Fruit fly (Drosophila melanogaster): ENCODE results near the gene f.

Gene f

DNA sequence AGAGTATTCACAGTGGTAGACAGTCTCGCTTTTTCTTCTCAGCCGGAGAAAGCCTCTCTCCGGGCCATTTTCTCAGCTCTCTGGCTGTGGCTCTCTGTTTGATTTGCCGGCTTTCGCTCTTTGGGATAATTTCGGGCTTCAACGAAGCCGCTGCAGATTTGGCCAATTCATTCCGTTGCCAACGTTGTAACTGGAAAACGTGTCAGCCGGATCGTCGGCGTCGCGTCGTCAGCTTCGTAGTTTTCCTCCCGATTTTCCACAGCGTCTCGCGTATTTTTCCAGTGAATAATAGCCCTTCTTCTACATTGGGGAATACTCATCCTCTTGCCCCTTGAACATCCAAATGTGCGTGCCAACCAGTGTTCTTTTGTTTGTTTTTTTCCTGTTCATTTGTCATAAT, at the start of gene f:
Gene f (plus strand): TSS at position 301 of the 400 bp plus-strand sequence.
- no peak for TF ChIP-seq usp (GFP tag; optimal IDR thresholded peaks at IDR 0.05)
- no peak for TF ChIP-seq pan (optimal IDR thresholded peaks at IDR 0.05)
- TF ChIP-seq Dll (optimal IDR thresholded peaks at IDR 0.05): no peak
- TF ChIP-seq psq (optimal IDR thresholded peaks at IDR 0.05): no peak
- no peak for TF ChIP-seq CG8478 (optimal IDR thresholded peaks at IDR 0.05)
- TF ChIP-seq EcR (GFP tag; optimal IDR thresholded peaks at IDR 0.05): no peak

DNA sequence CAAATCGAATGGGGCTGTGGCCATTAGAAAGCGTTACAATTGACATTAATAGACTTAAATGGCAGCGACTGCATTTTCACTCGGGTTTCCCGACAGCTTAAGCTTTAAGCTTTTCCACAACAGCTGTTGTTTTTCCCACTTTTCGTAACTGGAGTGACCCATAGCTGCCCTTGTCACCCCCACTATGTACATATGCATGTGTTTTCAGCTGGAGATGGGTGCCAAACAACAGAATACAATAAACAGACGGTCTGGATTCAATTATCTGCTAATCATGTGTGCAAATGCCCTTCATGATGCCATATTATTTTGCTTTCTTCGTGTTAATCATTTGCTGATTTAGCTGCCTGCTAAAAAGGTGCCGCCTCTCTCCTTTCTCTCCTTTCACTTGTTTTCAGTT, 49.3 kb upstream of the f start:
- TF ChIP-seq pan (optimal IDR thresholded peaks at IDR 0.05) (no peak), Dll (optimal IDR thresholded peaks at IDR 0.05) (no peak), EcR (GFP tag; optimal IDR thresholded peaks at IDR 0.05) (no peak), psq (optimal IDR thresholded peaks at IDR 0.05) (no peak), CG8478 (optimal IDR thresholded peaks at IDR 0.05) (no peak), usp (GFP tag; optimal IDR thresholded peaks at IDR 0.05) (no peak)

DNA sequence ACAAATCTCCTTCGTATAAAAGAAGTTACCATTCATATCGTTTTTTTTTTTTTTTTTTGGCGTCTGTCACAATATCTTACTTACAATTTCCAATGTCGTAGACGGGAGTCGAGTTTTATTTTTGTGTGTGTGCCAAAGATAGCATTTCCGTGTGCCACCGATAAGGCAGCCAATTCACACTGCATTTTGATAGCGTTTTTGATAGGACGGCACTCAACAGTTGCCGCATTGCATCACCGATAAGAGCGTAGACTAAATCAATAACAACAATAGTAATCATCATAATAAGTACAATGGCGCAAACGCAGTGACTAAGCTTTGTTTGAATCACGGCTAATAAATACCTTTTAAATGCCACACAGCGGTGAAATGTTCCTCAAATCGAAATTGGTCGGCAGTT, 46.3 kb upstream of the f start:
- TF ChIP-seq pan (optimal IDR thresholded peaks at IDR 0.05): no peak
- no peak for TF ChIP-seq EcR (GFP tag; optimal IDR thresholded peaks at IDR 0.05)
- no peak for TF ChIP-seq CG8478 (optimal IDR thresholded peaks at IDR 0.05)
- TF ChIP-seq psq (optimal IDR thresholded peaks at IDR 0.05): no peak
- no peak for TF ChIP-seq usp (GFP tag; optimal IDR thresholded peaks at IDR 0.05)
- TF ChIP-seq Dll (optimal IDR thresholded peaks at IDR 0.05): no peak

DNA sequence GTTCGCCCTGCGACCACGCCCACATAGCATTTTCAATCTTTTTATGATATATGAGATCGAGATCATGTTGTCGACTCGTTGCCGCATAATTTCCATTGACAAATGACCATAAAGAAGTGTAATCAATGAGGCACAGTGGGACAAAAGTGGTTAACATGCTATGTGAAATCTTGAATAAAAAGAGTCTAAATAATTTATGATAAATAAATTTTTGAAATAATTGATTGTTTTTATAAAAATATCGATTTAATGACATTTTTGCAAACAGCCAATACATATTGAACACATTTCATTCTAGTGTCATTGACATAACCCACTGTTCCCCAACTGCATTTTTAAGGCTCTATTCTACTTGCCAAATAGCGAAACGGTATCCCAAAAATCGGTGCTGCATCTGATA, 45.2 kb upstream of the f start:
- TF ChIP-seq EcR (GFP tag; optimal IDR thresholded peaks at IDR 0.05): no peak
- TF ChIP-seq usp (GFP tag; optimal IDR thresholded peaks at IDR 0.05): no peak
- no peak for TF ChIP-seq psq (optimal IDR thresholded peaks at IDR 0.05)
- no peak for TF ChIP-seq CG8478 (optimal IDR thresholded peaks at IDR 0.05)
- no peak for TF ChIP-seq Dll (optimal IDR thresholded peaks at IDR 0.05)
- TF ChIP-seq pan (optimal IDR thresholded peaks at IDR 0.05): no peak

DNA sequence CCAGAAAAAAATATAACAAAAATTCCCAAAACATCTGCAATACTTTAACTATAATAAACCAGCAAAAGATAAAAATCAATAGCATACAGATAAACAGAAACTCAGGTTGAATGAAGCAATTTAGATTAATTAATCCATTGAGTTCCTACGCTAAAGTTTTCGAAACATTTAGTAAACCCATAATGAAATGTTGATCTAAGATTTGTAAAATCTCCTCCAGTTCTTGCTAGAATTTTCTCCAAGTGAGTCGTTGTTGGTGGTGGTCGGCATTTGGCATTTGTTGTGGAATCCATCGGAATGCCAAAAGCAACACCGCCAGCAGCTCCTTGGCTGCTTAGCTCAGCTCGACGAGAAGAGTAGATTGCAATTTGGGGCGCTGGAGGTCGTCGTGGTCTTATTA, 44.6 kb upstream of the f start:
- no peak for TF ChIP-seq CG8478 (optimal IDR thresholded peaks at IDR 0.05)
- TF ChIP-seq psq (optimal IDR thresholded peaks at IDR 0.05): no peak

DNA sequence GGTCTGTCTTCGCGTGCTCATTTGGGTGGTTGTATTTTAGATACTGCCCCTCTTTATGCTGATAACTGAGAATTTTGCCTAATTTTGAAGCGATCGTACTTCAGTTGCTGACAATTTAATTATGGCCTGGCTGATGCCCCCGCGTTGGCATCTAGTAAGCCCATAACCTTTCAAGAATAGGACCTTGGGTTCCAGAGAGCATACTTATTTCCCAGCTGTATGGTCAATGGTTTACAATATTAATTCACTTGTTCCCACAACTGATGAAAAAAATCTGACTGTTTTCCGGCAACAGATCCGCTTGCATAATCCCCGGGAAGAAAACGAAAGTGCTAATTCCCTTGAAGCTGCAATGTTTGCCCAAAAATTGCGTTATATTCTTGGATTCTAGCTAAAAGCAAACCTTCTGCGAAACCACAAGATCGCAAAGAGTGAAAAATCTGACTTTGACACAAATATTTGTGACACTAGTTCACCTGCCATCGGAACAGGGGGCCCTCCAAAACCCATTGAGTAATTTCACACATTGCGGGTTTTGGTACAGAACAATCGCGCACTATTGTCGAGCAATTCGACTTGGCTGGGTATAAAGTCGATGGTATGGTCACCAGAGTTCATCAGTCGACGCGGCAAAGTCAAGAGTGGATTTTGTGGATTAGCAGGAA, 30.1 kb upstream of the f start, which contains the start of the genes TTLL1A and CG5070:
Gene TTLL1A (minus strand): TSS at position 101 of the 665 bp plus-strand sequence.
Gene CG5070 (plus strand): TSS at position 615 of the 665 bp plus-strand sequence.
- TF ChIP-seq Dll (optimal IDR thresholded peaks at IDR 0.05) (no peak), CG8478 (optimal IDR thresholded peaks at IDR 0.05) (no peak), psq (optimal IDR thresholded peaks at IDR 0.05) (no peak), EcR (GFP tag; optimal IDR thresholded peaks at IDR 0.05) (no peak), usp (GFP tag; optimal IDR thresholded peaks at IDR 0.05) (no peak)

DNA sequence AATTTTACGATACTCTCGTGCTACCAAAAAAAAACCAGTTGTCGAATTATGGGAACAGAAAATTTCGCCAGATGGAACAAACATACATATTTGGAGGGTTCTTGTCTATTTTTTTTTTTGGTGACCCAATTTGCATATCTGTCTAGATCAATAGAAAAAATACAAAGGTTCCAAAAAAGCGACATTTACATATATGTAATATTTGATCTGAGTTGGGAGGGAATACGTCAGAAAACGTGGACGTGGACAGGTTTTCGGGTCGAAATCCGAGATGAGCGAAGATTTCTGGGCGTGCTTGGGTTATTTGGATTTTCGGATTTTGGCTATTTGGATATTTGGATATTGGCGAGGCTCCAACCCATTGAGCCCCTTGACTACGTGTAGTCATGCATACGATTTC, 27.7 kb upstream of the f start:
- TF ChIP-seq psq (optimal IDR thresholded peaks at IDR 0.05): no peak
- no peak for TF ChIP-seq CG8478 (optimal IDR thresholded peaks at IDR 0.05)
- TF ChIP-seq usp (GFP tag; optimal IDR thresholded peaks at IDR 0.05): no peak

DNA sequence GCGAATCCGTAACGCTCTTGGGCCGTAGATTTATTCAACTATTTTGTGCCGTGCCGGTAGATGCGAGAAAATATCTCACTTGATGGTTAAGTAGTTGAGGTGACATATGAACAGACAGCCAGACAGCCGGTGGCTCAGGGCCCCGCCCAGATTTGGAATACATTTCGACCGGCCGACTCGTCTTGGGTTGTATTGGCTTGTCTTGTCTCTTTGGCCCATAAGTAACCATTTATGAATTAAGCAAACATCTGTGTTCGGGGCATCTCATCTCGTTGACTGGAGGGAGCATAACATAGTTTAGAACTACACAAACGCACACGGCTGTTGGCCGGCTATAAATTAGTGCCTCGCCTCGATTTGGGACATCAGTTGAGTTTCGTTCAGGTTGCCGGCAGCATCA, 26.7 kb upstream of the f start, which contains the start of gene CG32564:
Gene CG32564 (plus strand): TSS at position 362 of the 400 bp plus-strand sequence.
- no peak for TF ChIP-seq pan (optimal IDR thresholded peaks at IDR 0.05)
- TF ChIP-seq usp (GFP tag; optimal IDR thresholded peaks at IDR 0.05): no peak
- no peak for TF ChIP-seq Dll (optimal IDR thresholded peaks at IDR 0.05)
- no peak for TF ChIP-seq CG8478 (optimal IDR thresholded peaks at IDR 0.05)
- TF ChIP-seq psq (optimal IDR thresholded peaks at IDR 0.05): no peak
- TF ChIP-seq EcR (GFP tag; optimal IDR thresholded peaks at IDR 0.05): no peak

DNA sequence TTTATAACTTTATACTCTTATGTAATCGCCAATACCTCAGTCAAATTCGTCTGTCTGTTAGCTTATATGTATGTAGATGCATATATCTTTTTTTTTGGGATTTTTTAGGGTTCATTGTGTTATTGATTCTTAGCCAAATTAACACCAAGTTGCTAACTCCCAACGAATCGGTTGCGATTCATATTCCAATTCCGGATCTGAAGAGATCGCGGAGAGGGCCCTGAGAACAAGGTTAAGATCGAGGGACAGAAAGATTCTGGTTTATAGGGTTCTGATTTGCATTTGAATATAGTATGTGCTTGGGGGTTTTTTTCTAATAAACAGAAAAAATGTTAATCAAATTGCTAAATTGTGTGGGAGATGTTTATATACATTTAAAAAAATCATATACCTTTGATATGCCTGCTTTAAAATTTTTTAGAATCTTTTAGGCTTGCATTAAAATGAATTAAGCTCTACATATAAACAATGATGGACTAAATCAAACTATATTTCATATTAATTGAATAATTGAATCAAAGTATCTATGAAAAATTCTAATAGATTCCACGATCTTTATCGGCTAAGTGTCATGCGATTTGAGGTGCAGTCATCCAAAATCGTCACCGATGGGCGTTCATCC, 24.8 kb upstream of the f start, which contains the start of gene CG32563:
Gene CG32563 (plus strand): TSS at position 572 of the 622 bp plus-strand sequence.
- TF ChIP-seq Dll (optimal IDR thresholded peaks at IDR 0.05): no peak
- TF ChIP-seq EcR (GFP tag; optimal IDR thresholded peaks at IDR 0.05): no peak
- no peak for TF ChIP-seq usp (GFP tag; optimal IDR thresholded peaks at IDR 0.05)
- no peak for TF ChIP-seq pan (optimal IDR thresholded peaks at IDR 0.05)
- no peak for TF ChIP-seq CG8478 (optimal IDR thresholded peaks at IDR 0.05)
- TF ChIP-seq psq (optimal IDR thresholded peaks at IDR 0.05): no peak

DNA sequence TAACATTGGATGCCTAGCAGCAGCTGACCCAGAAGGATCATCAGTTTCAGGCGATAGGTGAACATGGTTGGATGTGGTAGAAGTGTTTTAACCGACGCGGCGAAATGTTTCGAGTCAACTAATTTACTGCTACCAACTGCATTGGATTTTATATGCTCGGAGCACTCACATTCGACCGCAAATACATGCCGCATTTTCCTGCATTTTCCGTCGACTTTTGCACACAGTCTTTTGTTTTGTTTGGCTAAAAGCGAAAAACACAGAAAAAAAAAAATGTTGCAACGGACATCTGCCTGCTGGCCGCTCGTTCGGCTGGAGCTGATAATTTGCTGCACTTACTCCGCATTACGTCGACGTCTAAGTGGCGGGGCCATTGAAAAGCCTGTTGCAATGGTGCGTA, 22.8 kb upstream of the f start, which contains the start of gene CG12995:
Gene CG12995 (minus strand): TSS at position 101 of the 400 bp plus-strand sequence.
- TF ChIP-seq psq (optimal IDR thresholded peaks at IDR 0.05) (no peak), pan (optimal IDR thresholded peaks at IDR 0.05) (no peak), Dll (optimal IDR thresholded peaks at IDR 0.05) (no peak), EcR (GFP tag; optimal IDR thresholded peaks at IDR 0.05) (no peak), CG8478 (optimal IDR thresholded peaks at IDR 0.05) (no peak), usp (GFP tag; optimal IDR thresholded peaks at IDR 0.05) (no peak)

DNA sequence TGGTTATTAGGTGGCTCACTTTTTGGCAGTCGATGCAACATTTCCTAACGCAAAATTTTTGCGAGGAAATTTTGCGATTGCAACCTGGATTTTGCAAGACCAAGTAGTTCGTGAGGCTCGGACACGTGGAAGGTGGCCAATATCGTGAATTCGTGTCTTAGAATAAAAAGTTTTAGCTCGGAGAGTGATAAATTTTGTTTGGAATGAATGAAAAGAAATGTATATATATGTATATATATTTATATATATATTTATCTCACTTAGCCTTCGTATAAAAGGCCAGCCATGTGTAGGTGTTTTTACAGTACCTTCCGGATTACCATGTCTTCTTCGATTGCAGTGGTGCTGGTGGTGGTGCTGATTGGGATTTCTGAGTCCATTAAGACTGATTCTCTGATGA, 20.7 kb upstream of the f start, which contains the start of gene CG18258:
Gene CG18258 (plus strand): TSS at position 301 of the 400 bp plus-strand sequence.
- TF ChIP-seq usp (GFP tag; optimal IDR thresholded peaks at IDR 0.05) (no peak), CG8478 (optimal IDR thresholded peaks at IDR 0.05) (no peak), psq (optimal IDR thresholded peaks at IDR 0.05) (no peak), EcR (GFP tag; optimal IDR thresholded peaks at IDR 0.05) (no peak), Dll (optimal IDR thresholded peaks at IDR 0.05) (no peak), pan (optimal IDR thresholded peaks at IDR 0.05) (no peak)

DNA sequence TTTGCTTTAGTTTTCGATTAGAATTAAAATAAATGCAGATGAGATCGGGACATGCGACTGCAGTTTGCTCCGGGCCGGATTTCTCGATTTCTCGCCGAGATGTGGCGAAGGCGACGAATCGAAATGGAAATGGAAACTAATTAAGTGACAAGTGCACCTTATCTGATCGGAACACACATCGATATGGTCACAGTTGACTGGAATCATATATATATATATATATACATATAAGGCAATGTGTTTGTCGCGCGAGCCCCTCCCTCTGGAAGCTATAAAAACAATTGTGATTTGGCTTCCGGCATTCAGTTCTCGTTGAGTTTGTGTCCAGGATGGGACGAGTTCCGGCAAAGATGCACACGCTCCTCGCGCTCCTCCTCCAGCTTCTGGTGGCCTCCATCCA, 17.7 kb upstream of the f start, which contains the start of gene CG5162:
Gene CG5162 (plus strand): TSS at position 301 of the 400 bp plus-strand sequence.
- no peak for TF ChIP-seq usp (GFP tag; optimal IDR thresholded peaks at IDR 0.05)
- no peak for TF ChIP-seq Dll (optimal IDR thresholded peaks at IDR 0.05)
- no peak for TF ChIP-seq psq (optimal IDR thresholded peaks at IDR 0.05)
- no peak for TF ChIP-seq pan (optimal IDR thresholded peaks at IDR 0.05)
- TF ChIP-seq EcR (GFP tag; optimal IDR thresholded peaks at IDR 0.05): no peak
- no peak for TF ChIP-seq CG8478 (optimal IDR thresholded peaks at IDR 0.05)

All from whole organism.